Fruit fly (Drosophila melanogaster) whole organism, pupa: ENCODE measurements around the gene CecA2.

Experiments
- CG34367 ChIP-seq: fragments of 200-800 bp; sonication (Bioruptor generic); optimal IDR thresholded peaks from 2 replicates; lab custom pipeline; 2018; ENCODE audit warnings: missing biosample characterization, mild to moderate bottlenecking, missing genetic modification characterization
- CG4496 ChIP-seq: fragments of 200-800 bp; sonication (Bioruptor generic); IDR thresholded peaks from 3 replicates; pipeline ENCODE4 v1.3.6; 2022; ENCODE audit warnings: missing biosample characterization, missing genetic modification characterization
- D1 ChIP-seq: fragments of 200-800 bp; sonication (Bioruptor generic); optimal IDR thresholded peaks from 2 replicates; lab custom pipeline; 2018; ENCODE audit warnings: missing biosample characterization, mild to moderate bottlenecking, missing genetic modification characterization, moderate library complexity
- EcR ChIP-seq: fragments of 200-800 bp; sonication (Bioruptor generic); optimal IDR thresholded peaks from 3 replicates; lab custom pipeline; 2019; ENCODE audit warnings: missing biosample characterization, missing genetic modification characterization, mild to moderate bottlenecking, moderate library complexity, missing genetic modification reagents

dm6 chr3R:30258991-30259351 lies 47.0 kb downstream of the CecA2 start:
- TF ChIP-seq D1 (tag; lab: Kevin White, UChicago): peak; percentile 63
- TF ChIP-seq CG4496: peak; percentile 85
- no peak for TF ChIP-seq EcR (GFP tag; lab: Kevin White, UChicago)
- TF ChIP-seq CG34367 (tag; lab: Kevin White, UChicago): peak; percentile 95
